Worm (Caenorhabditis elegans): ENCODE results near the gene K04E7.1.

The K04E7.1 gene

DNA sequence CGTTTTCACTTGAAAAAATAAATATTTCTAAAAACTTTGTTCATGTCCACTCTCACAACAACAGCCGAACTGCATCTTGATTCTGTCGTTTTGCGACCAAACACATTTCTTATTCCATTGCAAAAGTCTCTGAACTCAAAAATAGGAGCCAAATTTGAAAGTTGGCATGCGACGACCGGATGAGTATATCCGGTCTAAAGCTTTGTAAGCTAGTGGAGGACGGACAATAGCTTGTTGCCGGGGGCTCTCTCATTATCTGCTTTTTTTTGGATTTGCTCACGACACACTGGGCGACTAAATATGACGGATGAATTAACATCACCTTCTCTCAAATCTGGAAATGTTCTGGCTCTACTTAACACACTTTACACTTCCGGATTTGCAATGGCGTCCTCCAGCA is at the start of gene K04E7.1:
K04E7.1 (plus strand) TSS at position 301 of the 400 bp plus-strand sequence.
- TF ChIP-seq flt-1 (GFP tag; IDR thresholded peaks at IDR 0.05) (no peak), ztf-29 (GFP tag; IDR thresholded peaks at IDR 0.05) (no peak), ztf-23 (GFP tag; IDR thresholded peaks at IDR 0.05) (no peak), klf-2 (GFP tag; conservative IDR thresholded peaks at IDR 0.05) (no peak), ref-1 (GFP tag; conservative IDR thresholded peaks at IDR 0.05) (no peak), cog-1 (tag; optimal IDR thresholded peaks at IDR 0.05) (no peak), med-1 (GFP tag; optimal IDR thresholded peaks at IDR 0.05; ENCODE audit: insufficient read depth) (no peak), tab-1 (GFP tag; IDR thresholded peaks at IDR 0.05) (no peak), T22C8.4 (GFP tag; IDR thresholded peaks at IDR 0.05) (no peak)

DNA sequence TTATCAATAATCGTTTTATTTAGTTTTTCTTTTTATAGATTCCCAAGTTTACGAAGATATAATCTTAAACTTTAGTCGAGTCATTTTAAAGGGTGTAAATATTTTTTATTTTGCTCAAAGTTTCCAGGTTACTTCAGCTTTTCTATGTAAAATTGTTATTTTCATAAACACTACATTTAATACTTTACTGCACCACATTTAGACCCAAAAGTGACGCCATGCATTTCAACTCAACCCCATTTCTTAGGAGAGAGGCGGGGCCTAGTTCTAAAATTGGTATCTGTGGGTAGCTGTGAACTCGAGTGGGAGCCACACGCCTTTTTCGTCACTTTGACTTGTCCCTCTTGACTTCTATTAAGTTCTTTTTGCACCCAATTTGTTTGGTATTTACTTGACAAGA is 49.3 kb upstream of the K04E7.1 start, which contains the start of gene T22E5.1:
T22E5.1 (plus strand) TSS at position 301 of the 400 bp plus-strand sequence.
- TF ChIP-seq med-1 (GFP tag; optimal IDR thresholded peaks at IDR 0.05; ENCODE audit: insufficient read depth), result no peak
- no peak for TF ChIP-seq ztf-23 (GFP tag; IDR thresholded peaks at IDR 0.05)
- TF ChIP-seq T22C8.4 (GFP tag; IDR thresholded peaks at IDR 0.05), result no peak
- TF ChIP-seq cog-1 (tag; optimal IDR thresholded peaks at IDR 0.05), result no peak
- no peak for TF ChIP-seq klf-2 (GFP tag; conservative IDR thresholded peaks at IDR 0.05)
- TF ChIP-seq ref-1 (GFP tag; conservative IDR thresholded peaks at IDR 0.05), result no peak
- no peak for TF ChIP-seq ztf-29 (GFP tag; IDR thresholded peaks at IDR 0.05)
- TF ChIP-seq tab-1 (GFP tag; IDR thresholded peaks at IDR 0.05), result no peak
- TF ChIP-seq flt-1 (GFP tag; IDR thresholded peaks at IDR 0.05), result no peak

DNA sequence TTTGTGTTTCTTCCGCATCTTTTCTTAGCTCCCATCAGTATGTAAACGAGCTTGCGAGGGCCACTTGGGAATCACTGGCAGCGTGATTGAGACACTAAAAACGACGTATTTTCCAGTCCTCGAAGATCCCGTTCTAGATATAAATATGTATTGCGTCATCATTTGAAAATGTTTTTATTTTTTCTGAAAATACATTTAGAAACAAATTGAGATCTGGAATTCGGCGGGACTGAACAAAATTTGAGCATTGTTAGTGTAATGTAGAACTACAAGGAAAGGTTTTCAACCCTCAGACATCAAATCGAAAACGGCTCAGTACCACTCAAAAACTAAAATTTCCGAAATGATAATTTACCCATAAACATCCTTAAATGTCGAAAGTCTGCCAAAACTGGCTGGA is 48.2 kb upstream of the K04E7.1 start:
- TF ChIP-seq tab-1 (GFP tag; IDR thresholded peaks at IDR 0.05) (no peak), cog-1 (tag; optimal IDR thresholded peaks at IDR 0.05) (no peak), klf-2 (GFP tag; conservative IDR thresholded peaks at IDR 0.05) (no peak), flt-1 (GFP tag; IDR thresholded peaks at IDR 0.05) (no peak), ztf-23 (GFP tag; IDR thresholded peaks at IDR 0.05) (no peak), med-1 (GFP tag; optimal IDR thresholded peaks at IDR 0.05; ENCODE audit: insufficient read depth) (no peak), ztf-29 (GFP tag; IDR thresholded peaks at IDR 0.05) (no peak), ref-1 (GFP tag; conservative IDR thresholded peaks at IDR 0.05) (no peak), T22C8.4 (GFP tag; IDR thresholded peaks at IDR 0.05) (no peak)

DNA sequence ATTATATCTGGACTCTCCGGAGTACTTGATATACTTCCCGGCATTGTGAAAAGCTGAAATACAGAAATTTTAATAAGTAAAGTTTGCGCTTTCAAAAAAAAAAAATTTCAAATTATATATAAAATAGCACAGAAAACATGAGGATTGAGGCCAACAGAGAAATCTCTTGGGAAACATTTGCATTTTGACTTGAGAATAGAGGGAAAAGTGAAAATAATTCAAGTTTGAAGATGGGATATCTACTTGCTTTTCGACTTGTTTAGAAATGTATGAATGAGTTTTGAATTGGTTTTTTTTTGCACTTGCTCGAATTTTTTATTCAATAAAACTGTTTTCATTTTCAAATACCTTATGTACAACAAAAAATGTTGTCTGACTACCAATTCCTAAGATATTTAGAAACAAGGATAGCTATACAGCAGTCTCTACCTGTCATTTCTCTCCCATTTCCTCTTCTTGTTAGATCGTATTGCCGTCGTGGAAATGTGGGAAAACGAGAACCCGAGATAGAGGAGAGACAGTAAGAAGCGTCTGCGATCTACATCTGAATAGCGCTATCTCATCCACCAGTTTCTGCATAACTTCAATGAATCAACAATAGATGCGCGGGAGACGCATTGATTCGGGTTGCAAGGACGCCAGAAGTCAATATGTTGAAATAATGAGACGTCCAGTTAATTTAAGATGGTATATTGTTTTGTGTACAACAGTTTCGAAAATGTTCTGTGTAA is 45.3 kb upstream of the K04E7.1 start, which contains the start of gene T22E5.6:
T22E5.6 (minus strand) TSS at position 51 of the 731 bp plus-strand sequence.
- TF ChIP-seq flt-1 (GFP tag; IDR thresholded peaks at IDR 0.05), result no peak
- no peak for TF ChIP-seq tab-1 (GFP tag; IDR thresholded peaks at IDR 0.05)
- no peak for TF ChIP-seq ztf-29 (GFP tag; IDR thresholded peaks at IDR 0.05)
- TF ChIP-seq cog-1 (tag; optimal IDR thresholded peaks at IDR 0.05), result no peak
- TF ChIP-seq ztf-23 (GFP tag; IDR thresholded peaks at IDR 0.05), result no peak
- no peak for TF ChIP-seq med-1 (GFP tag; optimal IDR thresholded peaks at IDR 0.05; ENCODE audit: insufficient read depth)
- no peak for TF ChIP-seq T22C8.4 (GFP tag; IDR thresholded peaks at IDR 0.05)
- no peak for TF ChIP-seq klf-2 (GFP tag; conservative IDR thresholded peaks at IDR 0.05)
- TF ChIP-seq ref-1 (GFP tag; conservative IDR thresholded peaks at IDR 0.05), result no peak

DNA sequence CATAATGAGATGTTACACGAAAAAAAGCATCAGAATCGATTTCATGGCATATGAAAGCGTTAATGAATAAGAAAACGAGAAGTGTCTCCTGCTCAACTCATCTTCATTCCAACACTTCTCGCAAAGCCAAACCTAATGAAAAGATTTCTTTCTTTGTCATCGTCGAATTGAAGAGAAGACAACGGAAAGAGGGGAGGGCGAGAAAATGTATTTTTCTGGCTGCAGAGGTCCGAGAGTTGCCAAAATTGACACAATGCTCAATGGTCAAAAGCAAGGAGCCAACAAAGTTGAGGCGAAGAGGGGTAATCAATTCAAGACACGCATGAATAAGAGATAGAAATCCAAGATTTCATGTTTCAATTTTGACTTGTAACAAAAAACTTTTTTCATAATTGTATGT is 42.7 kb upstream of the K04E7.1 start:
- TF ChIP-seq ref-1 (GFP tag; conservative IDR thresholded peaks at IDR 0.05), result no peak
- no peak for TF ChIP-seq cog-1 (tag; optimal IDR thresholded peaks at IDR 0.05)
- no peak for TF ChIP-seq ztf-23 (GFP tag; IDR thresholded peaks at IDR 0.05)
- no peak for TF ChIP-seq flt-1 (GFP tag; IDR thresholded peaks at IDR 0.05)
- no peak for TF ChIP-seq ztf-29 (GFP tag; IDR thresholded peaks at IDR 0.05)
- TF ChIP-seq T22C8.4 (GFP tag; IDR thresholded peaks at IDR 0.05), result no peak
- no peak for TF ChIP-seq klf-2 (GFP tag; conservative IDR thresholded peaks at IDR 0.05)
- TF ChIP-seq tab-1 (GFP tag; IDR thresholded peaks at IDR 0.05), result no peak
- no peak for TF ChIP-seq med-1 (GFP tag; optimal IDR thresholded peaks at IDR 0.05; ENCODE audit: insufficient read depth)

DNA sequence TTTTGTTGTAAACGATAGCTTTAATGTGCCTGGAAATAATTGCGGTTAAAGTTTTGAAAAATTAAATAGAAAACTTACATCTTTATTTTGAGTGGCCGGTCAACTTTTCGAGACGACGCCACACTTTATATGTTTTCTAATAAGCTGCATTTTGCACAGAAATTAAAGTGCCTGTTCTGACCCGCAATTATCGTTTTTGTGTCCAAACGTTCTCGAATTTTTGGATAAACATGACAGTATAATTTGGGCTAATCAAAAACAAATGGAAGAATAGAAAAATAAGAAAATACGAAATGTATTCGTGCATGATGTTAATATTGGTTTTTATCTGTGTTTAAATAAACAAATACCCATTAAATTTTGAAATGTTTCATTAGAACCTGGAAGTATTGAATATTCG is 41.1 kb upstream of the K04E7.1 start, which contains the start of gene K10C2.12:
K10C2.12 (minus strand) TSS at position 101 of the 400 bp plus-strand sequence.
- TF ChIP-seq ref-1 (GFP tag; conservative IDR thresholded peaks at IDR 0.05), result no peak
- TF ChIP-seq med-1 (GFP tag; optimal IDR thresholded peaks at IDR 0.05; ENCODE audit: insufficient read depth), result no peak
- no peak for TF ChIP-seq ztf-29 (GFP tag; IDR thresholded peaks at IDR 0.05)
- no peak for TF ChIP-seq flt-1 (GFP tag; IDR thresholded peaks at IDR 0.05)
- TF ChIP-seq cog-1 (tag; optimal IDR thresholded peaks at IDR 0.05), result no peak
- TF ChIP-seq klf-2 (GFP tag; conservative IDR thresholded peaks at IDR 0.05), result no peak
- TF ChIP-seq T22C8.4 (GFP tag; IDR thresholded peaks at IDR 0.05), result no peak
- no peak for TF ChIP-seq ztf-23 (GFP tag; IDR thresholded peaks at IDR 0.05)
- no peak for TF ChIP-seq tab-1 (GFP tag; IDR thresholded peaks at IDR 0.05)

DNA sequence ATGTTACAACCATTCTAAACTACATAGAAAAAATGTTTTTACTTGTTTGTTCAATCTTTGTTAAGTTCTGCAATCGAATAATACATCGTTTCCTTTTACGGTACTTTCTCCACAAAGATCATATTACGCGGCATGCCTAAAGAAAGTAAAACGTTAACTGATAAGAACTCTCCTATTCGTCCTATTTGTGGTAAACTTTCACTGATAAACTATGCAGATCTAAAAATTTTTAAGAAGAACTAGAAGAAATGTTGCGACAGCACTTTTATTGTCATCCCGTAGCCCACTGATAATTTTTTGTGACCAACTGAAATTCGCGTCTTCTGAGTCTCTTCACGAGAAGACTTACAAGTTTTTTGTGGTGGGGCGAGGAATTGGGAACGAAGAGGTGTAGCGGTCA is 34.7 kb upstream of the K04E7.1 start:
- TF ChIP-seq med-1 (GFP tag; optimal IDR thresholded peaks at IDR 0.05; ENCODE audit: insufficient read depth) (no peak), T22C8.4 (GFP tag; IDR thresholded peaks at IDR 0.05) (no peak), ref-1 (GFP tag; conservative IDR thresholded peaks at IDR 0.05) (no peak), flt-1 (GFP tag; IDR thresholded peaks at IDR 0.05) (no peak), tab-1 (GFP tag; IDR thresholded peaks at IDR 0.05) (no peak)

DNA sequence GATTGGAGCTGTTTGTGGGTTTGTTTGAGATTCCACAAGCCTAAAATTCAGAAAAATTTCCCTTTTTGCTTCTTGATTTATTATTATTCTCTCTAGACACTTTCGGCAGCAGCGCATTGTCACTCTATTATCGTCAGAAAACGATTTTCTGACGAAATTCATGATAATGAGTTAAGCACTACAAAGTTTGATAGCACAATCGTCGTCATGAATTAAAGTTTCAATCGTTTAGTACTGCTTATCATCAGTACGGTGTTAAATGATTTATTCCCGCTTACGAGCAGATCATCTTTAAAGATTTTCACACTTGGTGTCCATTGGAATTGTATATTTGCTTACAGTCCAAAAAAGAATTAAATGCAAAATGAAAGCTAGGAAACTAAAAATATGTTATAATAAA is 32.3 kb upstream of the K04E7.1 start:
- TF ChIP-seq T22C8.4 (GFP tag; IDR thresholded peaks at IDR 0.05) (no peak), med-1 (GFP tag; optimal IDR thresholded peaks at IDR 0.05; ENCODE audit: insufficient read depth) (no peak), ztf-29 (GFP tag; IDR thresholded peaks at IDR 0.05) (no peak), cog-1 (tag; optimal IDR thresholded peaks at IDR 0.05) (no peak)

DNA sequence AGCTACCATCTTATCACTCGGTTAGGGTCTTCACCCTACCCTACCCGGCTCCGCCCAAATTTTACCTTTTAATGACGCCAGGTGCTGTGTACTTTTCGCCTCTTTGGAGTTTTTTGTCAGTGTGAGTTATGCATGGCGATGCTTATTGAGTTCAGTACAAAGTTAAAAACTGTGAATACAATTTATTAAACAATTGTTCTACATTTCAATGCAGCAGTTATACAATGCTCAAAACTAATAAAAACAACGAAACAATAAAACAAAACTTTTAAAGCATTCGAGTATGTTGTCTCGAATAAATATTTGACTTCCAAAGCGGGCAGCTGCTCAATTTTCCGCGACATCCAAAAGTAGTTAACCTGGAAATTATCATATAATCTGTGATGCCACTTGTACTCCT is 31.3 kb upstream of the K04E7.1 start, which contains the start of gene ctsa-2:
ctsa-2 (minus strand) TSS at position 101 of the 400 bp plus-strand sequence.
- no peak for TF ChIP-seq klf-2 (GFP tag; conservative IDR thresholded peaks at IDR 0.05)
- no peak for TF ChIP-seq T22C8.4 (GFP tag; IDR thresholded peaks at IDR 0.05)
- TF ChIP-seq ztf-23 (GFP tag; IDR thresholded peaks at IDR 0.05), result no peak
- TF ChIP-seq ref-1 (GFP tag; conservative IDR thresholded peaks at IDR 0.05), result no peak
- TF ChIP-seq cog-1 (tag; optimal IDR thresholded peaks at IDR 0.05), result no peak
- no peak for TF ChIP-seq flt-1 (GFP tag; IDR thresholded peaks at IDR 0.05)
- no peak for TF ChIP-seq tab-1 (GFP tag; IDR thresholded peaks at IDR 0.05)
- TF ChIP-seq ztf-29 (GFP tag; IDR thresholded peaks at IDR 0.05), result no peak
- no peak for TF ChIP-seq med-1 (GFP tag; optimal IDR thresholded peaks at IDR 0.05; ENCODE audit: insufficient read depth)

Data from whole organism, midembryonic.